Fruit fly (Drosophila melanogaster) ovary, adult (tissue): ENCODE results near the gene CG6901.

Source experiments
- CG17801 ChIP-seq: fragments of 200-800 bp; optimal IDR thresholded peaks from 2 replicates; lab custom pipeline; 2019; ENCODE audit warnings: missing biosample characterization, mild to moderate bottlenecking, missing genetic modification characterization, moderate library complexity; ENCODE audit not compliant: partially characterized antibody

Gene CG6901

DNA sequence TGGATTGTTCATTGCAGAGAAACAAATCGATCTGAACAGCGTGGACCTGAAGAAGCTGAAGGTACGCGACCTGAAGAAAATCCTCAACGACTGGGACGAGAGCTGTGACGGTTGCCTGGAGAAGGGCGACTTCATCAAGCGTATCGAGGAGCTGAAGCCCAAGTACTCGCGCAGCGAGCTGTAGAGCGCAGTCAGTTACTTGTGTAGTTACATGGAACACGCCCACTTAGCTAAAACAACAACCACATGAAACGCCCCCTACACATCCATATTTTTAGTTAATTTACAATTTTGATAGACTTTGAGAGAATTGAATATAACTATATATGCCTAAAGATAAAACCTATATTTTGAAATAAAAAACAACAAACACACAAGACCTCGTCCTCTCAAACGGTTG lies 27.2 kb downstream of the CG6901 start:
- TF ChIP-seq CG17801 (GFP tag; lab: Kevin White, UChicago): no peak

DNA sequence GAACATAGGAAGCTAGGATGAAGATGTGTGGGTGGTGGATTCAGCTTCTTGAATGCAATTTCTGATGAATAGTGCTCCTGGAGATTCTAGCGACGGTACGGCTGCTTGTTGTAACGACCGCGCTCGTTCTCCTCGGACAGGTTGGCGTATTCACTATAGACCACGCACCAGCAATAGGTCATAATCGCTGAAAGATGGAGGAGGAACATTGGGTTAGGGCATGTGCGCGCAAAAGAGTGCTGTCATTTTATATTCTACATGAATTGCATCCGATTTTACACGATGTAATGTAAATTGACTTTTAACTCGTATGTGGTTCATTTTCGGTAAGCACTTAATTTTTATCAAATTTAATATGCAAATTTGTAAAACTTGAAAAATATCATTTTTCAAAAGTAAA lies 27.8 kb downstream of the CG6901 start:
- TF ChIP-seq CG17801 (GFP tag; lab: Kevin White, UChicago): no peak

DNA sequence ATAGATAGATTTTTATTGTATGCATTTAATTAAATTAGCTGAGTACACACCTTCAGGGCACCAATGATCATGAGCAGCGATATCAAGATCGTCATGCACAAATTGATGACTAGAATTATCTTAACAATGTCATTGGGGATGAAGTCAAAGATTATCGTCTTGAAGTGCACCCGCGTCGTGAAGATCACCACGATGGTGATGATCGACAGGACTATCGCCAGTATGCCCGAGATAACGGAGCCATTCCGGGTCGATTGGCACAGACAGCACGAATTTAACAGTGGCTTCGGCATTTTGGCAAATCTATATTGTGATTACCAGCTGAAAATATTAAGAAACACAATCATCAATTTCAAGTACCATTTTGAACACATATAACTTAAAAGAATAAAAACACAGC lies 28.8 kb downstream of the CG6901 start:
- TF ChIP-seq CG17801 (GFP tag; lab: Kevin White, UChicago): no peak

- no peak for TF ChIP-seq CG17801 (GFP tag; lab: Kevin White, UChicago)
Measured at dm6 chr3R:16353195-16353594, 30.0 kb downstream of the CG6901 start.

- TF ChIP-seq CG17801 (GFP tag; lab: Kevin White, UChicago): no peak
Measured at dm6 chr3R:16353671-16354070, 30.5 kb downstream of the CG6901 start.

dm6 chr3R:16355393-16355943 lies 32.3 kb downstream of the CG6901 start:
- TF ChIP-seq CG17801 (GFP tag; lab: Kevin White, UChicago): no peak

DNA sequence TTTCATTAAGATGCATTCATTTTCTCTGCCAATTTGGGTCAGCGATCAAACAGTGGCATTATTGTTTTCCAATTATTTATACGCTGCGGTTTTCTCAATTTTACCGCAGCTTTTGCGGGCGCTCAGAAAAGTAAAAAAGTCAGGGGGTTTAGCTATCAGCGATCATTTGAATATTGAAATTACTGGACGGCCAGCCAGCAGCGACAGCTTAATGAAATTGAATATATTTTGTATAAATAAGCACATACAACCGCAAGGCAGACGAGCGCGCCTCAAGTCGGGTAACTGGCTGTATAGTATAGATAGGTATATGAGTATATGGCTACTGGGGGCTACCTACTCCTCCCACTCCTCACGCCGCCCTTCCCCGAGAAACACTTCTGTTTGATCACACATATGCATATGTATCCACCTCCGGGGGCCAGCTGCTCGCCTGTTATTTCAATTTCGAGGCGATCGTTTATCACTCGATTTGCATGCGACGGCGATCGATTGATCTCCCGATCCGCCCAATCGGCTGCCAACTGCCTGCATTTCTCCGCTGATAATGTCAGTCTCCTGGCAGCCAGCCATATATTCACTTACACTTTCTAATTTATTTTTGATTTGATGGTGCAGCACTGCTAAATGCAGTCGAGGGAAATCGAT lies 33.1 kb downstream of the CG6901 start:
- TF ChIP-seq CG17801 (GFP tag; lab: Kevin White, UChicago): no peak

dm6 chr3R:16356863-16357215 lies 33.6 kb downstream of the CG6901 start, which contains the start of gene CG10311:
Gene CG10311 (minus strand): TSS chr3R:16357015.
- no peak for TF ChIP-seq CG17801 (GFP tag; lab: Kevin White, UChicago)

DNA sequence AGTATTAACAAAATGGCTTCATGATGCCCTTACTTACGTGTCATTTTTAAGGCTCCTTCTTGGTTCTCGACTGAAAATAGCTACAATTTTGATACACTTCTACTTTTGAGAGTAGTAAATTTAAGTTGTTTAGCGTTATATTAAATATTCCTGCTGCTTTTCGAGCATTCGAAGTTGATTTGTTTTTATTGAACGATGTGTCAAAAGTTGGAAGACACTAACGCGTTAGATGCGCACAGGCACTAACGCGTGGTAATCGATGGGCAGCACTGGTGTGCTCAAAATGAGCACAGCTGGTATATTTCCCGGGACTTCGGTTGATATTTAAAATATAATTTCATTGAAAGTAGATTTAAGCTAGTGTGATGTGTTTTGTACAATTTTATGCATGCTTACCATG lies 35.9 kb downstream of the CG6901 start, which contains the start of gene CG17931:
CG17931 (minus strand) TSS at position 369 of the 400 bp plus-strand sequence.
- TF ChIP-seq CG17801 (GFP tag; lab: Kevin White, UChicago): no peak

DNA sequence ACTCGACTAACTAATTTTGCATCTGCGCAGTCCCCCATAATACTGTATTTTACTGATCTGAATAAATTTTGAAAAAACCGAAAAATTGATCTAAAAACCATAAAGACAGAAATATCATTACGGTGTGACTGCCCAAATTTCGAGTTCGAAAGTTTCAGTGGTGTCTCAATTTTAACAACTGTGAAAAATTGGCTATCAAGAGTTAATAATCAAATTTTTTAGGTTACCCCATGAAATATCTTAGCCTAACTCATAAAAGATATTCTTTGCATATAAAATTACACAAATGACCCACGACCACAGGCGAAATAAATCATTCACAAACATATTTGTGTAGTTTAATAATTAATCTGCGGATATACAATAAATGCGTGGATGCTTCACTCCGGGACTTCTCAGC lies 36.8 kb downstream of the CG6901 start, which contains the start of gene CG42446:
CG42446 (minus strand) TSS at position 101 of the 400 bp plus-strand sequence.
- no peak for TF ChIP-seq CG17801 (GFP tag; lab: Kevin White, UChicago)

dm6 chr3R:16368288-16368687 lies 45.1 kb downstream of the CG6901 start, which contains the start of gene js:
Gene js (minus strand): TSS chr3R:16368306.
- TF ChIP-seq CG17801 (GFP tag; lab: Kevin White, UChicago): no peak

DNA sequence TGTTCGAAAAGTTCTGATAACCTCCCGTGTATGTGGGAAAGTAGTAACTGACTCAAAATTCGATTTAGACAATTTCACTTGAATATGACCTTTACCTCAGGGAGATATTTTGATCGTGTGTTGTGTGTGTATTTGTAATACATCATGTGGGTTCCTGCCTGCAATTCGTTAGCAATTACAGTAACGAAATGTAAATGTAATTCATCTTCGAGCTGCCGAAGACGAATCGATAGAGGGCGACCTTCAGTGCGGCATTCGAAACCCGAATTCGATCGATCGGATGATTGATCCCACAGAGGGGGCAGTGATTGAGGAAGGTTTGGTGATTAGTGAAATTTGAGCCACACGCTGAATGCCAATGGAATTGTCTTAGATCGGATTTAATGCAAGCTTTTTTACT lies 47.2 kb downstream of the CG6901 start, which contains the start of gene CG10317:
CG10317 (minus strand) TSS at position 101 of the 400 bp plus-strand sequence.
- TF ChIP-seq CG17801 (GFP tag; lab: Kevin White, UChicago): no peak

DNA sequence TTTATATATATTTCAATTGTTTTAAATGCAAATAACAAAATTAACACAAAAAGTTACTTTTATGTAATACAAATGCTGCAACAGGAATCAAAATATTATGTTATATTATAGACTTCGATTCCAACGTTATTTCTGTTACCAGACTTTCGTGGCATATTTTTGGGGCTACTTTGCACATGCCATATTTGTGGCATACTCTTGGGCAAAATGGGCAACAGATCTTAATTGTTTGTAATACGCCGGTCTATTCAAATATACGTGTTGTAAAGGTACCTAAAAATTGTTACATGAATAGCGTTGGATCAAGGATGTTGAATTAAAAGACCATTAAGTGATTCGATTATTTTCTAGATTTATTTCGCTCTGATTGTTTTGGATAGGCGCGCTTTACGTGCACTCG lies 50.9 kb downstream of the CG6901 start:
- TF ChIP-seq CG17801 (GFP tag; lab: Kevin White, UChicago): no peak
